Fruit fly (Drosophila melanogaster): ENCODE data around the gene Kap-alpha3.

Kap-alpha3 gene

dm6 chr3R:9563240-9563992, 14.1 kb downstream of the Kap-alpha3 start, which contains the start of the genes CG9393 and Vps45 (continued):
- TF ChIP-seq Atf-2 (GFP tag; optimal IDR thresholded peaks at IDR 0.05) = peak; percentile 11
- TF ChIP-seq sna (GFP tag; IDR thresholded peaks at IDR 0.05; ENCODE audit: partially characterized antibody) = peak; percentile 90
- peak; percentile 13 for TF ChIP-seq Elba2 (GFP tag; optimal IDR thresholded peaks at IDR 0.05)
- peak; percentile 52 for TF ChIP-seq vfl (GFP tag; optimal IDR thresholded peaks at IDR 0.05)
- no peak for TF ChIP-seq Poxn (GFP tag; IDR thresholded peaks at IDR 0.05)
- peak; percentile 27 for TF ChIP-seq CG12104 (GFP tag; optimal IDR thresholded peaks at IDR 0.05)
- TF ChIP-seq MESR4 (GFP tag; optimal IDR thresholded peaks at IDR 0.05) = peak; percentile 34
- TF ChIP-seq zen (tag; optimal IDR thresholded peaks at IDR 0.05) = peak; percentile 51
- TF ChIP-seq CG6654 (GFP tag; optimal IDR thresholded peaks at IDR 0.05) = no peak
- peak; percentile 75 for TF ChIP-seq CG2129 (GFP tag; IDR thresholded peaks at IDR 0.05; ENCODE audit: partially characterized antibody)
- TF ChIP-seq Gsc (GFP tag; IDR thresholded peaks at IDR 0.05) = no peak
- TF ChIP-seq sug (tag; optimal IDR thresholded peaks at IDR 0.05) = peak; percentile 83
- TF ChIP-seq h (optimal IDR thresholded peaks at IDR 0.05) = no peak
- no peak for TF ChIP-seq CG7271 (tag; optimal IDR thresholded peaks at IDR 0.05)
- TF ChIP-seq CG7928 (GFP tag; optimal IDR thresholded peaks at IDR 0.05) = peak; percentile 78
- peak; percentile 27 for TF ChIP-seq CG18619 (GFP tag; optimal IDR thresholded peaks at IDR 0.05)
- peak; percentile 70; the same call in 1 of the 2 replicates for TF ChIP-seq CG6272 (GFP tag; IDR thresholded peaks at IDR 0.05)
- peak; percentile 78 for TF ChIP-seq trem (tag; optimal IDR thresholded peaks at IDR 0.05)
- TF ChIP-seq CG10274 (GFP tag; optimal IDR thresholded peaks at IDR 0.05) = no peak
- peak; percentile 71 for TF ChIP-seq Xbp1 (GFP tag; optimal IDR thresholded peaks at IDR 0.05)
- TF ChIP-seq Nf-YC (tag; optimal IDR thresholded peaks at IDR 0.05) = peak; percentile 64
- peak; percentile 58 for TF ChIP-seq Ptx1 (GFP tag; IDR thresholded peaks at IDR 0.05)
- peak; percentile 0 for TF ChIP-seq CG17912 (GFP tag; optimal IDR thresholded peaks at IDR 0.05)
- peak; percentile 53 for TF ChIP-seq CG18262 (tag; optimal IDR thresholded peaks at IDR 0.05)
- TF ChIP-seq eyg (GFP tag; optimal IDR thresholded peaks at IDR 0.05) = no peak
- peak; percentile 81 for TF ChIP-seq zen2 (GFP tag; IDR thresholded peaks at IDR 0.05; ENCODE audit: partially characterized antibody)
- no peak for TF ChIP-seq Lpt (GFP tag; optimal IDR thresholded peaks at IDR 0.05)
- TF ChIP-seq CG7987 (GFP tag; optimal IDR thresholded peaks at IDR 0.05) = no peak
- TF ChIP-seq CG10462 (GFP tag; optimal IDR thresholded peaks at IDR 0.05) = peak; percentile 37
- peak; percentile 88 for TF ChIP-seq CG2120 (GFP tag; optimal IDR thresholded peaks at IDR 0.05)
- no peak for TF ChIP-seq dati (GFP tag; IDR thresholded peaks at IDR 0.05)
- no peak for TF ChIP-seq CG30431 (GFP tag; optimal IDR thresholded peaks at IDR 0.05)
- peak; percentile 64 for TF ChIP-seq CG15601 (tag; optimal IDR thresholded peaks at IDR 0.05)
- TF ChIP-seq gsb (GFP tag; IDR thresholded peaks at IDR 0.05) = no peak
- no peak for TF ChIP-seq H2.0 (GFP tag; IDR thresholded peaks at IDR 0.05)
- peak; percentile 54 for TF ChIP-seq CHES-1-like (GFP tag; optimal IDR thresholded peaks at IDR 0.05)
- peak; percentile 49 for TF ChIP-seq nerfin-1 (tag; optimal IDR thresholded peaks at IDR 0.05)
- TF ChIP-seq MBD-R2 (GFP tag; IDR thresholded peaks at IDR 0.05) = peak; percentile 73
- TF ChIP-seq Taf1 (GFP tag; IDR thresholded peaks at IDR 0.05) = no peak
- TF ChIP-seq Xrp1 (GFP tag; IDR thresholded peaks at IDR 0.05) = peak; percentile 66
- peak in 1 of 2 experiments; percentile 44 for TF ChIP-seq insv (GFP tag; optimal IDR thresholded peaks at IDR 0.05)
- no peak for TF ChIP-seq jigr1 (GFP tag; IDR thresholded peaks at IDR 0.05)
- TF ChIP-seq pan (optimal IDR thresholded peaks at IDR 0.05) = no peak
- TF ChIP-seq pan (GFP tag; optimal IDR thresholded peaks at IDR 0.05 in 1 of 2, IDR thresholded peaks at IDR 0.05 in 1 of 2) = peak in 1 of 2 experiments; percentile 32
- peak; percentile 64 for TF ChIP-seq lbe (GFP tag; optimal IDR thresholded peaks at IDR 0.05)
- 0 out of 3 replicates have a peak, but pooled peaks have one; percentile 14 for TF ChIP-seq B-H1 (GFP tag; IDR thresholded peaks at IDR 0.05)
- TF ChIP-seq Spps (tag; optimal IDR thresholded peaks at IDR 0.05) = no peak
- TF ChIP-seq Sox102F (GFP tag; optimal IDR thresholded peaks at IDR 0.05) = no peak
- TF ChIP-seq CG11696 (GFP tag; IDR thresholded peaks at IDR 0.05) = no peak
- TF ChIP-seq CG31224 (GFP tag; IDR thresholded peaks at IDR 0.05) = no peak
- no peak for TF ChIP-seq so (GFP tag; IDR thresholded peaks at IDR 0.05)

Measured in whole organism, embryonic.